Fruit fly (Drosophila melanogaster): Measurements from ENCODE around the gene Diedel.

Diedel gene

dm6 chr3R:29489209-29489608 is 4.4 kb upstream of the Diedel start, which contains the start of the genes CG2321 and CG2006 (continued):
- TF ChIP-seq pros (GFP tag; optimal IDR thresholded peaks at IDR 0.05) (no peak), CG8089 (GFP tag; optimal IDR thresholded peaks at IDR 0.05) (no peak), gcm (GFP tag; optimal IDR thresholded peaks at IDR 0.05) (no peak), Hsf (GFP tag; optimal IDR thresholded peaks at IDR 0.05) (peak; percentile 65), ara (GFP tag; IDR thresholded peaks at IDR 0.05) (peak; percentile 66; the same call in 1 of the 2 replicates), esg (GFP tag; conservative IDR thresholded peaks at IDR 0.05) (0 out of 2 replicates have a peak, but pooled peaks have one; percentile 6), trem (tag; optimal IDR thresholded peaks at IDR 0.05) (peak; percentile 67), unc-4 (GFP tag; IDR thresholded peaks at IDR 0.05; ENCODE audit: partially characterized antibody) (peak; percentile 66), gce (GFP tag; IDR thresholded peaks at IDR 0.05) (no peak), MBD-R2 (GFP tag; IDR thresholded peaks at IDR 0.05) (peak; percentile 99), CG7745 (tag; optimal IDR thresholded peaks at IDR 0.05) (no peak), CG32772 (GFP tag; IDR thresholded peaks at IDR 0.05) (peak; percentile 58), lab (GFP tag; optimal IDR thresholded peaks at IDR 0.05) (peak; percentile 23), CG7987 (GFP tag; optimal IDR thresholded peaks at IDR 0.05) (no peak), CG9932 (GFP tag; IDR thresholded peaks at IDR 0.05) (peak; percentile 79), tx (GFP tag; optimal IDR thresholded peaks at IDR 0.05) (peak; percentile 28), fd3F (GFP tag; optimal IDR thresholded peaks at IDR 0.05) (peak; percentile 3), CG10147 (GFP tag; optimal IDR thresholded peaks at IDR 0.05) (peak; percentile 37), CG12299 (tag; optimal IDR thresholded peaks at IDR 0.05) (peak; percentile 41), Stat92E (GFP tag; optimal IDR thresholded peaks at IDR 0.05) (peak in 1 of 3 experiments; percentile 57), crp (GFP tag; optimal IDR thresholded peaks at IDR 0.05) (peak in 1 of 2 experiments; percentile 80), H15 (GFP tag; IDR thresholded peaks at IDR 0.05) (peak; percentile 66; the same call in 2 of the 3 replicates), Xbp1 (GFP tag; optimal IDR thresholded peaks at IDR 0.05) (peak; percentile 78), CG8359 (GFP tag; optimal IDR thresholded peaks at IDR 0.05; ENCODE audit: borderline replicate concordance) (no peak), Hmr (GFP tag; optimal IDR thresholded peaks at IDR 0.05) (peak; percentile 66), CG2116 (GFP tag; optimal IDR thresholded peaks at IDR 0.05) (peak; percentile 45), CG1602 (GFP tag; optimal IDR thresholded peaks at IDR 0.05) (peak; percentile 20), CG3281 (GFP tag; optimal IDR thresholded peaks at IDR 0.05) (peak; percentile 51), CG31441 (GFP tag; IDR thresholded peaks at IDR 0.05) (no peak; the same call in 1 of the 2 replicates), Drgx (GFP tag; IDR thresholded peaks at IDR 0.05) (0 out of 2 replicates have a peak, but pooled peaks have one; percentile 23), CG15479 (GFP tag; optimal IDR thresholded peaks at IDR 0.05) (peak; percentile 31), CG9817 (tag; optimal IDR thresholded peaks at IDR 0.05) (peak; percentile 46), Ets97D (GFP tag; optimal IDR thresholded peaks at IDR 0.05) (peak; percentile 83), Fer3 (tag; optimal IDR thresholded peaks at IDR 0.05) (peak; percentile 38), Opbp (GFP tag; IDR thresholded peaks at IDR 0.05; ENCODE audit: partially characterized antibody) (peak; percentile 75), Dref (GFP tag; IDR thresholded peaks at IDR 0.05) (peak; percentile 77), CG18011 (GFP tag; optimal IDR thresholded peaks at IDR 0.05) (peak; percentile 19), danr (GFP tag; IDR thresholded peaks at IDR 0.05) (0 out of 2 replicates have a peak, but pooled peaks have one; percentile 34), Ssrp (tag; optimal IDR thresholded peaks at IDR 0.05) (peak; percentile 4), CG8388 (GFP tag; optimal IDR thresholded peaks at IDR 0.05) (peak; percentile 42), wek (GFP tag; optimal IDR thresholded peaks at IDR 0.05) (peak; percentile 99), CG9727 (GFP tag; optimal IDR thresholded peaks at IDR 0.05) (peak; percentile 8), trh (GFP tag; optimal IDR thresholded peaks at IDR 0.05) (peak; percentile 32), CG11085 (GFP tag; IDR thresholded peaks at IDR 0.05) (peak; percentile 33), CG18476 (GFP tag; optimal IDR thresholded peaks at IDR 0.05) (peak; percentile 7), nom (GFP tag; optimal IDR thresholded peaks at IDR 0.05) (peak; percentile 14), ase (GFP tag; IDR thresholded peaks at IDR 0.05) (0 out of 3 replicates have a peak, but pooled peaks have one; percentile 37), prd (optimal IDR thresholded peaks at IDR 0.05) (no peak), prd (GFP tag; IDR thresholded peaks at IDR 0.05) (peak; percentile 87)
